Worm (Caenorhabditis elegans) whole organism, early embryonic: ENCODE data around the gene C18H7.1.

ENCODE experiments used
- F13C5.2 ChIP-seq: sonication (generic microtip); optimal IDR thresholded peaks from 2 replicates; lab custom pipeline; 2017; ENCODE audit warnings: mild to moderate bottlenecking, missing genetic modification characterization, inconsistent platforms, missing compliant biosample characterization
- ama-1 ChIP-seq: fragments of 150-350 bp; optimal IDR thresholded peaks from 2 replicates; lab custom pipeline; 2014
- hmbx-1 ChIP-seq: sonication (generic microtip); optimal IDR thresholded peaks from 2 replicates; lab custom pipeline; 2016; ENCODE audit warnings: mild to moderate bottlenecking, missing genetic modification characterization, missing compliant biosample characterization
- hnd-1 ChIP-seq: sonication (generic microtip); optimal IDR thresholded peaks from 2 replicates; lab custom pipeline; 2016; ENCODE audit warnings: missing genetic modification characterization, missing compliant biosample characterization
- scrt-1 ChIP-seq: fragments of 200-800 bp; sonication (Bioruptor generic); IDR thresholded peaks from 2 replicates; pipeline ENCODE4 v1.3.6; 2022; ENCODE audit warnings: missing genetic modification characterization, missing compliant biosample characterization
- sea-1 ChIP-seq: fragments of 200-800 bp; sonication (Bioruptor generic); conservative IDR thresholded peaks from 2 replicates; pipeline ENCODE4 v1.3.6; 2022; ENCODE audit warnings: missing genetic modification characterization, missing compliant biosample characterization
- tbx-11 ChIP-seq: fragments of 200-800 bp; sonication (Bioruptor generic); IDR thresholded peaks from 2 replicates; pipeline ENCODE4 v1.3.6; 2022; ENCODE audit warnings: missing genetic modification characterization, missing compliant biosample characterization
- tbx-37 ChIP-seq: fragments of 200-800 bp; sonication (Bioruptor generic); conservative IDR thresholded peaks from 2 replicates; pipeline ENCODE4 v1.3.6; 2022; ENCODE audit warnings: missing genetic modification reagents, missing genetic modification characterization, missing compliant biosample characterization

- TF ChIP-seq scrt-1 (GFP tag; lab: Robert Waterston, UW) (no peak), ama-1 (lab: Kevin White, UChicago) (no peak), tbx-37 (GFP tag; lab: Robert Waterston, UW) (no peak), hnd-1 (no peak), sea-1 (GFP tag; lab: Robert Waterston, UW) (no peak), F13C5.2 (tag; lab: Kevin White, UChicago) (no peak), tbx-11 (GFP tag; lab: Robert Waterston, UW) (no peak), hmbx-1 (tag; lab: Kevin White, UChicago) (no peak)
These were observed 9.9 kb upstream of the C18H7.1 start for ce11 chrIV:605431-605830.
